Fruit fly (Drosophila melanogaster) whole organism, embryonic: Measurements from ENCODE around the gene meigo.

Source experiments
- BEAF-32 ChIP-seq: fragments of 200-800 bp; sonication (Bioruptor generic); optimal IDR thresholded peaks from 3 replicates; lab custom pipeline; 2017; ENCODE audit warnings: missing biosample characterization, missing genetic modification characterization, mild to moderate bottlenecking, moderate library complexity, missing genetic modification reagents
- CG11695 ChIP-seq: fragments of 200-800 bp; sonication (Bioruptor generic); IDR thresholded peaks from 3 replicates; pipeline ENCODE4 v1.3.6; 2022; ENCODE audit warnings: missing biosample characterization, missing genetic modification characterization
- CG12219 ChIP-seq: fragments of 200-800 bp; sonication (Bioruptor generic); optimal IDR thresholded peaks from 3 replicates; lab custom pipeline; 2018; ENCODE audit warnings: missing biosample characterization, mild to moderate bottlenecking, missing genetic modification characterization
- CG13287 ChIP-seq: fragments of 200-800 bp; sonication (Bioruptor generic); IDR thresholded peaks from 2 replicates; pipeline ENCODE4 v1.3.6; 2022; ENCODE audit warnings: missing biosample characterization, missing genetic modification characterization; ENCODE audit not compliant: partially characterized antibody
- CG13894 ChIP-seq: fragments of 200-800 bp; sonication (Bioruptor generic); optimal IDR thresholded peaks from 3 replicates; lab custom pipeline; 2018; ENCODE audit warnings: missing biosample characterization, mild to moderate bottlenecking, missing genetic modification characterization, moderate library complexity
- CG15269 ChIP-seq: fragments of 200-800 bp; sonication (Bioruptor generic); optimal IDR thresholded peaks from 2 replicates; lab custom pipeline; 2018; ENCODE audit warnings: missing biosample characterization, mild to moderate bottlenecking, missing genetic modification characterization, moderate library complexity
- CG17361 ChIP-seq: fragments of 200-800 bp; sonication (Bioruptor generic); IDR thresholded peaks from 3 replicates; pipeline ENCODE4 v1.3.6; 2022; ENCODE audit warnings: missing biosample characterization, missing genetic modification characterization
- CG17612 ChIP-seq: fragments of 200-800 bp; sonication (Bioruptor generic); IDR thresholded peaks from 2 replicates; pipeline ENCODE4 v1.3.6; 2022; ENCODE audit warnings: missing biosample characterization, missing genetic modification characterization
- CG18599 ChIP-seq: fragments of 200-800 bp; sonication (Bioruptor generic); optimal IDR thresholded peaks from 3 replicates; lab custom pipeline; 2017; ENCODE audit warnings: missing biosample characterization, missing genetic modification characterization, mild to moderate bottlenecking, moderate library complexity, missing genetic modification reagents
- CG18764 ChIP-seq: fragments of 200-800 bp; sonication (Bioruptor generic); optimal IDR thresholded peaks from 3 replicates; lab custom pipeline; 2016; ENCODE audit warnings: missing biosample characterization, missing genetic modification characterization
- CG2199 ChIP-seq: fragments of 200-800 bp; sonication (Bioruptor generic); IDR thresholded peaks from 3 replicates; pipeline ENCODE4 v1.3.6; 2022; ENCODE audit warnings: missing biosample characterization, missing genetic modification characterization
- CG30431 ChIP-seq: fragments of 200-800 bp; sonication (Bioruptor generic); optimal IDR thresholded peaks from 2 replicates; lab custom pipeline; 2017; ENCODE audit warnings: missing biosample characterization, missing genetic modification characterization
- CG31365 ChIP-seq: fragments of 200-800 bp; sonication (Bioruptor generic); optimal IDR thresholded peaks from 2 replicates; lab custom pipeline; 2018; ENCODE audit warnings: missing biosample characterization, mild to moderate bottlenecking, missing genetic modification characterization
- CG4617 ChIP-seq: fragments of 200-800 bp; sonication (Bioruptor generic); optimal IDR thresholded peaks from 3 replicates; lab custom pipeline; 2016; ENCODE audit warnings: missing biosample characterization, missing genetic modification characterization, borderline replicate concordance
- CG5180 ChIP-seq: fragments of 200-800 bp; sonication (Bioruptor generic); optimal IDR thresholded peaks from 3 replicates; lab custom pipeline; 2017; ENCODE audit warnings: missing biosample characterization, missing genetic modification characterization, mild to moderate bottlenecking, moderate library complexity, missing genetic modification reagents
- CG7271 ChIP-seq: fragments of 200-800 bp; sonication (Bioruptor generic); optimal IDR thresholded peaks from 2 replicates; lab custom pipeline; 2018; ENCODE audit warnings: missing biosample characterization, mild to moderate bottlenecking, missing genetic modification characterization, moderate library complexity
- CG7556 ChIP-seq: fragments of 200-800 bp; sonication (Bioruptor generic); optimal IDR thresholded peaks from 2 replicates; lab custom pipeline; 2017; ENCODE audit warnings: missing biosample characterization, mild to moderate bottlenecking, missing genetic modification characterization
- CG7745 ChIP-seq: fragments of 200-800 bp; sonication (Bioruptor generic); optimal IDR thresholded peaks from 2 replicates; lab custom pipeline; 2018; ENCODE audit warnings: missing biosample characterization, mild to moderate bottlenecking, missing genetic modification characterization, moderate library complexity
- CG8765 ChIP-seq: fragments of 200-800 bp; sonication (Bioruptor generic); IDR thresholded peaks from 2 replicates; pipeline ENCODE4 v1.3.6; 2022; ENCODE audit warnings: missing biosample characterization, missing genetic modification characterization
- CG8924 ChIP-seq: fragments of 200-800 bp; optimal IDR thresholded peaks from 3 replicates; lab custom pipeline; 2019; ENCODE audit warnings: missing biosample characterization, mild to moderate bottlenecking, missing genetic modification characterization, moderate library complexity
- CG9727 ChIP-seq: fragments of 200-800 bp; sonication (Bioruptor generic); optimal IDR thresholded peaks from 3 replicates; lab custom pipeline; 2017; ENCODE audit warnings: missing biosample characterization, mild to moderate bottlenecking, missing genetic modification characterization
- D19B ChIP-seq: fragments of 200-800 bp; sonication (Bioruptor generic); optimal IDR thresholded peaks from 2 replicates; lab custom pipeline; 2017; ENCODE audit warnings: missing biosample characterization, mild to moderate bottlenecking, missing genetic modification characterization
- Dbx ChIP-seq: fragments of 200-800 bp; sonication (Bioruptor generic); IDR thresholded peaks from 3 replicates; pipeline ENCODE4 v1.3.6; 2022; ENCODE audit warnings: missing biosample characterization, missing genetic modification characterization
- HLHmδ ChIP-seq: fragments of 200-800 bp; sonication (Bioruptor generic); optimal IDR thresholded peaks from 2 replicates; lab custom pipeline; 2018; ENCODE audit warnings: missing biosample characterization, mild to moderate bottlenecking, missing genetic modification characterization, moderate library complexity
- Hand ChIP-seq: fragments of 200-800 bp; sonication (Bioruptor generic); optimal IDR thresholded peaks from 2 replicates; lab custom pipeline; 2017; ENCODE audit warnings: mild to moderate bottlenecking, missing biosample characterization, missing genetic modification reagents, missing genetic modification characterization
- Oaz ChIP-seq: fragments of 200-800 bp; sonication (Bioruptor generic); IDR thresholded peaks from 2 replicates; pipeline ENCODE4 v1.3.6; 2022; ENCODE audit warnings: missing biosample characterization, missing genetic modification characterization
- Optix ChIP-seq: fragments of 200-800 bp; sonication (Bioruptor generic); IDR thresholded peaks from 3 replicates; pipeline ENCODE4 v1.3.6; 2022; ENCODE audit warnings: missing biosample characterization, missing genetic modification characterization
- Stat92E ChIP-seq, 3 experiments: fragments of >200 bp in 2 of 3; fragments of 200-800 bp in 1 of 3; sonication (Bioruptor generic) in 1 of 3; optimal IDR thresholded peaks; 2 replicates each; lab custom pipeline; 2017 to 2019; ENCODE audit warnings: missing biosample characterization in 3 of 3, missing genetic modification characterization in 3 of 3, mild to moderate bottlenecking in 1 of 3, moderate library complexity in 1 of 3
- Xrp1 ChIP-seq: fragments of 200-800 bp; sonication (Bioruptor generic); IDR thresholded peaks from 2 replicates; pipeline ENCODE4 v1.3.6; 2022; ENCODE audit warnings: missing biosample characterization, missing genetic modification characterization
- abd-A ChIP-seq: fragments of 200-800 bp; sonication (Bioruptor generic); optimal IDR thresholded peaks from 3 replicates; lab custom pipeline; 2019; ENCODE audit warnings: missing biosample characterization, mild to moderate bottlenecking, missing genetic modification characterization, moderate library complexity
- ci ChIP-seq: fragments of 200-800 bp; sonication (Bioruptor generic); IDR thresholded peaks from 3 replicates; pipeline ENCODE4 v1.3.6; 2022; ENCODE audit warnings: missing biosample characterization, missing genetic modification characterization
- dm ChIP-seq: fragments of 200-800 bp; sonication (Bioruptor generic); optimal IDR thresholded peaks from 3 replicates; lab custom pipeline; 2016; ENCODE audit warnings: missing biosample characterization, missing genetic modification characterization
- dmrt99B ChIP-seq: fragments of 200-800 bp; sonication (Bioruptor generic); optimal IDR thresholded peaks from 2 replicates; lab custom pipeline; 2018; ENCODE audit warnings: missing biosample characterization, mild to moderate bottlenecking, missing genetic modification characterization, moderate library complexity
- exex ChIP-seq: fragments of 200-800 bp; sonication (Bioruptor generic); optimal IDR thresholded peaks from 4 replicates; lab custom pipeline; 2018; ENCODE audit warnings: missing biosample characterization, mild to moderate bottlenecking, missing genetic modification characterization, moderate library complexity
- gcm ChIP-seq: fragments of 200-800 bp; sonication (Bioruptor generic); optimal IDR thresholded peaks from 2 replicates; lab custom pipeline; 2019; ENCODE audit warnings: missing biosample characterization, mild to moderate bottlenecking, missing genetic modification characterization, moderate library complexity
- grn ChIP-seq: fragments of 200-800 bp; sonication (Bioruptor generic); optimal IDR thresholded peaks from 3 replicates; lab custom pipeline; 2017; ENCODE audit warnings: missing biosample characterization, missing genetic modification characterization
- hbn ChIP-seq: fragments of 200-800 bp; sonication (Bioruptor generic); IDR thresholded peaks from 2 replicates; pipeline ENCODE4 v1.3.6; 2022; ENCODE audit warnings: missing biosample characterization, missing genetic modification characterization; ENCODE audit not compliant: partially characterized antibody
- ind ChIP-seq: fragments of 200-800 bp; sonication (Bioruptor generic); optimal IDR thresholded peaks from 3 replicates; lab custom pipeline; 2016; ENCODE audit warnings: missing biosample characterization, missing genetic modification characterization
- nau ChIP-seq: fragments of 200-800 bp; sonication (Bioruptor generic); optimal IDR thresholded peaks from 3 replicates; lab custom pipeline; 2017; ENCODE audit warnings: missing biosample characterization, mild to moderate bottlenecking, missing genetic modification characterization, missing genetic modification reagents
- nom ChIP-seq: fragments of 200-800 bp; sonication (Bioruptor generic); optimal IDR thresholded peaks from 2 replicates; lab custom pipeline; 2017; ENCODE audit warnings: missing biosample characterization, missing genetic modification characterization, mild to moderate bottlenecking, moderate library complexity, missing genetic modification reagents
- peb ChIP-seq: fragments of 200-800 bp; sonication (Bioruptor generic); IDR thresholded peaks from 2 replicates; pipeline ENCODE4 v1.3.6; 2022; ENCODE audit warnings: missing biosample characterization, missing genetic modification characterization
- rib ChIP-seq: fragments of 200-800 bp; sonication (Bioruptor generic); IDR thresholded peaks from 2 replicates; pipeline ENCODE4 v1.3.6; 2022; ENCODE audit warnings: missing biosample characterization, missing genetic modification characterization
- schlank ChIP-seq: fragments of 200-800 bp; sonication (Bioruptor generic); optimal IDR thresholded peaks from 2 replicates; lab custom pipeline; 2018; ENCODE audit warnings: missing biosample characterization, mild to moderate bottlenecking, missing genetic modification characterization
- seq ChIP-seq: fragments of 200-800 bp; sonication (Bioruptor generic); IDR thresholded peaks from 2 replicates; pipeline ENCODE4 v1.3.6; 2022; ENCODE audit warnings: missing biosample characterization, missing genetic modification characterization
- sob ChIP-seq: fragments of 200-800 bp; sonication (Bioruptor generic); IDR thresholded peaks from 2 replicates; pipeline ENCODE4 v1.3.6; 2022; ENCODE audit warnings: missing biosample characterization, missing genetic modification characterization
- sr ChIP-seq: fragments of 200-800 bp; sonication (Bioruptor generic); IDR thresholded peaks from 3 replicates; pipeline ENCODE4 v1.3.6; 2022; ENCODE audit warnings: missing biosample characterization, missing genetic modification characterization
- z ChIP-seq: fragments of 200-800 bp; sonication (Bioruptor generic); IDR thresholded peaks from 3 replicates; pipeline ENCODE4 v1.3.6; 2022; ENCODE audit warnings: missing biosample characterization, missing genetic modification characterization
- zen2 ChIP-seq: fragments of 200-800 bp; sonication (Bioruptor generic); IDR thresholded peaks from 3 replicates; pipeline ENCODE4 v1.3.6; 2022; ENCODE audit warnings: missing biosample characterization, missing genetic modification characterization; ENCODE audit not compliant: partially characterized antibody

meigo gene

dm6 chr3R:21188540-21189276, 50.6 kb downstream of the meigo start (continued):
- TF ChIP-seq CG12219 (GFP tag; lab: Kevin White, UChicago) (peak; percentile 39), CG9727 (no peak), dm (GFP tag; lab: Kevin White, UChicago) (peak; percentile 80), CG5180 (GFP tag; lab: Kevin White, UChicago) (peak; percentile 96), hbn (no peak), Hand (GFP tag; lab: Kevin White, UChicago) (peak; percentile 15), CG17612 (GFP tag; lab: Robert Waterston, UW) (no peak), CG7745 (peak; percentile 13), z (GFP tag; lab: Robert Waterston, UW) (0 out of 3 replicates have a peak, but pooled peaks have one; percentile 22), Stat92E (GFP tag; optimal IDR thresholded peaks at IDR 0.05; lab: Kevin White, UChicago) (peak in 1 of 3 experiments; percentile 76), nau (GFP tag; lab: Kevin White, UChicago) (peak; percentile 42), CG4617 (GFP tag; lab: Kevin White, UChicago) (no peak), CG18599 (GFP tag; lab: Kevin White, UChicago) (peak; percentile 71), CG18764 (no peak), gcm (GFP tag; lab: Kevin White, UChicago) (peak; percentile 53), CG7271 (tag; lab: Kevin White, UChicago) (peak; percentile 32), CG17361 (no peak), Xrp1 (GFP tag; lab: Robert Waterston, UW) (0 out of 2 replicates have a peak, but pooled peaks have one; percentile 20), CG30431 (GFP tag; lab: Kevin White, UChicago) (no peak), nom (GFP tag; lab: Kevin White, UChicago) (peak; percentile 82), HLHmδ (peak; percentile 60), abd-A (tag; lab: Kevin White, UChicago) (peak; percentile 95), Optix (GFP tag; lab: Robert Waterston, UW) (peak; percentile 46; the same call in 1 of the 3 replicates), schlank (tag; lab: Kevin White, UChicago) (no peak), CG15269 (tag; lab: Kevin White, UChicago) (peak; percentile 11), Oaz (GFP tag; lab: Robert Waterston, UW) (no peak), rib (GFP tag; lab: Robert Waterston, UW) (peak; percentile 60; the same call in 1 of the 2 replicates), D19B (GFP tag; lab: Kevin White, UChicago) (no peak), BEAF-32 (peak; percentile 1), CG11695 (GFP tag; lab: Robert Waterston, UW) (no peak; the same call in 2 of the 3 replicates), peb (peak; percentile 21; the same call in 1 of the 2 replicates), CG7556 (no peak), zen2 (GFP tag; lab: Robert Waterston, UW) (no peak), seq (peak; percentile 24; the same call in 1 of the 2 replicates), CG8924 (tag; lab: Kevin White, UChicago) (peak; percentile 76), ind (no peak), CG13287 (GFP tag; lab: Robert Waterston, UW) (peak; percentile 70), CG8765 (GFP tag; lab: Robert Waterston, UW) (no peak), CG13894 (tag; lab: Kevin White, UChicago) (peak; percentile 79), CG31365 (peak; percentile 53), dmrt99B (no peak), sob (GFP tag; lab: Robert Waterston, UW) (peak; percentile 68; the same call in 1 of the 2 replicates), sr (GFP tag; lab: Robert Waterston, UW) (peak; percentile 74; the same call in 2 of the 3 replicates), Dbx (peak; percentile 63; the same call in 2 of the 3 replicates), exex (peak; percentile 25), ci (peak; percentile 80), grn (GFP tag; lab: Kevin White, UChicago) (peak; percentile 22), CG2199 (GFP tag; lab: Robert Waterston, UW) (peak; percentile 87)
